Worm (Caenorhabditis elegans) whole organism, late embryonic: ENCODE results near the gene srx-2.

Experiments used
- ama-1 ChIP-seq: fragments of 150-350 bp; optimal IDR thresholded peaks from 2 replicates; lab custom pipeline; 2014
- dve-1 ChIP-seq: sonication (generic microtip); optimal IDR thresholded peaks from 2 replicates; lab custom pipeline; 2017; ENCODE audit warnings: antibody characterized with exemption, mild to moderate bottlenecking, missing genetic modification characterization, missing compliant biosample characterization
- rnt-1 ChIP-seq: sonication (generic microtip); optimal IDR thresholded peaks from 2 replicates; lab custom pipeline; 2016; ENCODE audit warnings: missing genetic modification characterization, missing compliant biosample characterization

DNA sequence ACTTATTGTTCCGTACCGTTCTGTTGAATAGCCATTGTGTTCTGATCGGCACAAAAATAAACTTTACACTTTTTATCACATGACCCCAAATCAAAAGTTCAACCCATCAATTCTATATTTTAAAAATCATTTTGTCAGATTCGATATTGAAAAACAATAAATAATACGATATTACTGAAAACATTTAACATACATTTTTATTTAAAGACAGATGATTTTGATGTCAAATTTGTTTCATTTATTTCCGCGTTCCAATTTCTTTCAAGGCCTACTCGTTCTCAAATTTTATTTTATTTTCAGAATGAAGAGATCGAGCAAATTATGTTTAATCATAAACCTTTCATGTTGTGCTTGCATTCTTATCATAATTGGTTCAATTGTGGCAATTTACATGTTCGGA lies 14.5 kb upstream of the srx-2 start, which contains the start of gene F59E11.5:
- TF ChIP-seq dve-1 (tag; lab: Kevin White, UChicago) (no peak), rnt-1 (no peak), ama-1 (lab: Kevin White, UChicago) (no peak)
